Worm (Caenorhabditis elegans) whole organism, dauer: Measurements from ENCODE around the gene F10G7.5.

Experiments used
- unc-62 ChIP-seq: sonication (generic microtip); optimal IDR thresholded peaks from 2 replicates; lab custom pipeline; 2017; ENCODE audit warnings: missing biosample characterization, missing genetic modification reagents, missing genetic modification characterization

The F10G7.5 gene

DNA sequence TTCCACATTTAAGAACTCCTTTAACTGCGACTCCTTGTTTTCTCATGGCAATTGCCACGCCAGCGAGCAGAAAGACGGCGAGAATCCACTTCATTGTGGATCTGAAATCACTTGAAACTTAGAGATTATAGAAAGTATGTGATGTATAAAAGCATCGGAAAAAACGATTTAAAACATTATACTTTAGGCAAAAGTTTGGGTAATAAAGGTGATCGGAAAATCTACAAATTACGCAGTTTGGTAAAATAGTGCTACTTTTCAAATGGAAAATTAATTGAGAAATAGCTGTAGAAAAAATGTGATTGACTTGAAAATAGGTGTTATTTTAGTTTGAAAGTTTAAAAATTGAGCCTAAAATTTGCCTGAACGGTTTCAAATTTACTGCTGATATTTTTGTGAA is 34.6 kb downstream of the F10G7.5 start, which contains the start of gene ttr-41:
TSS of gene ttr-41 (minus strand) at position 101 of the 400 bp plus-strand sequence.
- TF ChIP-seq unc-62 (GFP tag; lab: Kevin White, UChicago), result no peak

DNA sequence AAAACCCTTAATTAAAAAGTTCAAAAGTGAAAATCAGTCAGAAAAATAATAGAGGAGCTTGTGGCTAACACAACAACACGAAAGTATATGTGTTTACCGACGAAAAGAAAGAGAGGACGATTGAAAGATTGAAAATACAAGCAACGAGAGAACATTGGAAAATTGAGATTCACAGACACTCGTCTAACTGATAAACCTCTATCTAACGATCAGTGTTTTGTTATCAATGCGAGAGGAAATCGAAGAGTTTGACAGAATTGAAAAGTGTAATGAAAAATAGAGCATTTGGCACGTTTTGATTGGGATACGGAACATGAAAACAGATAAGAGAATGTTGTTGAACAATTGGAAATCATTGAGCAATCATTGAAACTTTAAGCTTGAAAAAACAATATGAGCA is 35.5 kb downstream of the F10G7.5 start:
- no peak for TF ChIP-seq unc-62 (GFP tag; lab: Kevin White, UChicago)

DNA sequence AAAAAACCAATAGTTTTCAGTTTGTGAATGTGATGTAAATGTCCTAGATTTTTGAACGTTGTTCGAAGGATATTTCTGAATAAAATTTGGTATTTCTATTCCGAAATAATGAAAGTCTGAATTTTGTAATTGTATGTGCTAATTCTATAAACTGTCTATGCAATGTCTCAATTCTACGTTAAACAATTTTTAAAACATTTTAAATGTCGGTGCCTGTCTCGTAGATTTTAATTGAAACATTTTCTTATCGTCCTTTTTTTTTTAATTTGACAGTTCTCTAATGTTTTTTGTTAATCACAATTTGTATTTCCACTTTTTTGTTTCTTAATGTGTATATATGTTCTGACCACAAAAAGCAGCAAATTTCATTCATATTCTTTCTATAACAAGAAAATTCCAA is 36.5 kb downstream of the F10G7.5 start, which contains the start of gene F41C3.7:
TSS of gene F41C3.7 (plus strand) at position 301 of the 400 bp plus-strand sequence.
- no peak for TF ChIP-seq unc-62 (GFP tag; lab: Kevin White, UChicago)

DNA sequence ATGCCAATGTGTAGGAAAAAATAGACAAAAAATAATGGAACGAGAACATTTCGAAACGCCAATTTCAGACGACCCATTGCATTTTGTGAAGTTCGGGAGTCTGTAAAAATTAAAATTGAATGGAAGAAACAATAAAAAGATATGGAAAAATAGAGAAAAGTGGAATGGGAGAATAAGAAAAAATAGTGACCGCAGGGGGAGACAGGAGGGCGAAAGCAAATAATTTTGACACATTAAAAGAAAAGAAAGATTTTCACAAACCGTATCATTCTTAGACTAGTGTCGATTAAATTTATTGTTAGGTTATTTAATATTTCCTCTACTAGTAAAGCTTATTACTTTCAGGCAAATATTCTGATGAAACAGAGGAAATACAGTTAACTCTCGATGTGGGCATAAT is 40.6 kb downstream of the F10G7.5 start, which contains the start of gene F41C3.11:
TSS of gene F41C3.11 (minus strand) at position 101 of the 400 bp plus-strand sequence.
- no peak for TF ChIP-seq unc-62 (GFP tag; lab: Kevin White, UChicago)

DNA sequence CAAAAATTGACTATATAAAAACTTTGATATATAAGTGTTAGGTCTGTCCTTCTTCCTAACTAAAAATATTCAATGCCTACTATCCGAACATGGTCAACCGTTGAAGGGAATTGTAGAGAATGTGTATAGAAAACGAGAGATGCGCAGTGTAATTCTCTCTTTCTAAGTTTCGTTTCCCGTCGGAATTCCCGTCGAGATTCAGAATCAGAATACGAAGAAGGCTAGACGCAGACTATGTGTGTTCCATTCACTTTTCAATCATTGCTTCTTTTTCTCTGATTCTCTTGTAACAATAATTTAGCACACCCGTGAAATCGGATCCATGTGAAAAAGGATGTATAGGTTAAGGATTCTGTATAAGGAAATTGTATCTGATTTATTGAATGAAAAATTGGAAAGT is 41.3 kb downstream of the F10G7.5 start:
- no peak for TF ChIP-seq unc-62 (GFP tag; lab: Kevin White, UChicago)

DNA sequence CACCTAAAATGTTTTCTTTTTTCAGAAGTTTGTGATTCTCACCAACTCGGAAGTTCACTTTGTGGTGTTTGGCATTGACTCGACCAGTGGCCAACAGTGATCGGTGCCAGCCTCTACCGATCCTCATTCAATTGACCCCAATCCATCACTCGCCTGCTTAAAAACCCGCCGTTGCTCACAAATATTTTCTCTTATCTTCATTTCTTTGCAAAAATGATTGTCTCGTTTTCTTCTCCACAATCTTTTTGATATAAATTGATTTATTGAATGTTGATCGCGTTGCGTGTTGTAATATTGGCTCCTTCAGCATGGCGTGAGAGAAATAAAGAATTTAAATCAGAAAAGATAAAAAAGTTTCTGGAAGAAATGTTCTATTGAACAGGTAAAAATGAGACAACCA is 43.4 kb downstream of the F10G7.5 start:
- TF ChIP-seq unc-62 (GFP tag; lab: Kevin White, UChicago), result no peak

DNA sequence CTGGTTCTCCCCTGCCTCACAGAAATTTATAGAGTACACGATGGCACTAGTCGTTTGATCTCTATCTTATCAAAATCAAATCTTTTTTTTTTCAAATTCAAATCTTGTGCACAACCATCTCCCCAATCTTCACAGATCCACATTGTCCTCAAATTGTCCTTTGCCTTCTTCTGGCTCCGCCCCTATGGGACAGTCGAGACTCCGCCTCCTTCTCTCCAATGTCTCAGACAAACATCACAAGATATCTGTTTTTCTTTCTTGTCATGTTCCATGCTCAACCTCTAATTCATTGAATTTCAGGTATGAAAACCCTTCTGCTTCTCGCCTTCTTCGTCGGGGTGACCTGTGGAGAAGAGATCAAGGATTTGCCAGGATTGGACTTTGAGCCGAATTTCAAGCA is 44.1 kb downstream of the F10G7.5 start, which contains the start of gene ctsa-1.1:
TSS of gene ctsa-1.1 (plus strand) at position 301 of the 400 bp plus-strand sequence.
- TF ChIP-seq unc-62 (GFP tag; lab: Kevin White, UChicago), result no peak

DNA sequence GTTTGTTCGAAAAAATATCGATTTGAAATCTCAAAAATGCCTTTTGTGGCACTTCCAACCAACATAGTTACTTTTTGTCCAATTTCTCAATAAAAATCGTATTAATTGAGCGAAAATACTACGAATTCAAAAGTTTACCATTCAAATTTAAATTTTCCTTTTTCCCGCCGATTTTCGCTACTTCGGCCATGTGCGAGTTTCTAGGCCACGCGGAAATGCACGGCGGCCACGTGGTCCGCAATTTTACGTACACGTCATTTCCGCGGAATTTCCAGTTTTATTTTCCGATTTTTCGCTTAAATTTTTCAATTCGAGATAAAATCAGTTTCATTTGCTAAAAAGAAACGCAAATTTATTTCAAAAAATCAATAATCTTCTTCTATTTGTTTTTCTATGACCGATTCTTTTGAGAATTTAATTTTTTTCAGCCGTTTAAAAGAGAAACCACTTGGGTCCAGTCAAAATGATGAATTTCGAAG is 46.8 kb downstream of the F10G7.5 start, which contains the start of gene eas-1:
TSS of gene eas-1 (plus strand) at position 429 of the 479 bp plus-strand sequence.
- TF ChIP-seq unc-62 (GFP tag; lab: Kevin White, UChicago), result no peak

DNA sequence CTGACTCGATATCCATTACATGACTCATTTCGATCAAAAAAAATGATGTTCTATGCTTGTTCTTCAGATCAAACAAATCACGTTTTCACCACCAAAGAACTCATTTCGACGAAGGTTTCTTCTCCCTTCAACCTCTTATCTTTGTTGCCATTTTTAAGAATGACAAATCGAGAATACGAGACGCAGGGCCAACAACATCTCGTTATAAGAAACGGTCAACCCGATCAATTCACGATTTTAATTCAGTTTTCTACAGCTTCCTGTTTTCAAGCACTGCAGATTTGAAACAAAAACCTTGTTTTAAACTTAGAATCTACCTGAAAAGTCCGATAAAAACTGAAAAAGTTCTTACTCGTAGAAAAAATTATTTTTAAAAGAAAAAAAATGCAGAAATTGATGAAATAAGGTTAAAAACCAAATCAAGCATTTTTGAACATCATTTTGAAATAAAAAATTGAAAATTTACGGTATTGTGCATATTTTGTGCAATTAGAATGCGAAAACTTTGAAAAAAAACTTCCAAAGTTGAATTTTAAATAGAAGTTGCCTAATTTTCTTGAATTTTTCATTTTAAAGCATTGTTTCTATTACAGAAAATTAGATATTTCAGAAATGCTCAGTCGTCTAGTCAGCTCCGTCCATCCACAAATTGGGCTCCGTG is 48.4 kb downstream of the F10G7.5 start, which contains the start of gene acs-11:
TSS of gene acs-11 (plus strand) at position 611 of the 661 bp plus-strand sequence.
- no peak for TF ChIP-seq unc-62 (GFP tag; lab: Kevin White, UChicago)

DNA sequence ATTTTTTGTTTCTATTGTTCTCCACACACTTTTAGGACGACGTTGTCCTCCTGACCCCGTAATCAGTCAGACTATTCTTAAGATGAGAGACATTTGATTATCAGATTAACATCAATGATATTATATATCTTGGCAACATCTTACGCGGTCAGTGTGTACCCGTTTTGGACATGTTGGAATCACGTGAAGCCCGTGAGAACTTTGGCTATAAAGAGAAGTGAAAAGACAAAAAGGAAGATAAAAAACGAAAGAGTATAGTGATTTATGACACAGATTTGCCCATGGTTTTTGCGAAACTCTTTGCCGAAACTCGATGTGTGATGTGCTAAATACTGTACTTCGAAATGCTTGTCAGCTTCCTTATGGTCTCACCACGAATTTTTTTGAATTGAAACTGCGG is 52.1 kb downstream of the F10G7.5 start:
- no peak for TF ChIP-seq unc-62 (GFP tag; lab: Kevin White, UChicago)
